Worm (Caenorhabditis elegans) whole organism, L2 larva: Measurements from ENCODE around the gene strd-1.

ENCODE experiments used
- ZK546.5 ChIP-seq: sonication (generic microtip); optimal IDR thresholded peaks from 2 replicates; lab custom pipeline; 2017; ENCODE audit warnings: missing biosample characterization, missing genetic modification characterization
- ama-1 ChIP-seq: fragments of 150-350 bp; optimal IDR thresholded peaks from 2 replicates; lab custom pipeline; 2018; ENCODE audit warnings: inconsistent platforms
- elt-1 ChIP-seq: fragments of 150-350 bp; optimal IDR thresholded peaks from 2 replicates; lab custom pipeline; 2014; ENCODE audit warnings: missing biosample characterization, missing genetic modification characterization
- fos-1 ChIP-seq: fragments of 150-350 bp; optimal IDR thresholded peaks from 2 replicates; lab custom pipeline; 2014; ENCODE audit warnings: missing biosample characterization, missing genetic modification characterization
- lin-13 ChIP-seq: fragments of 150-350 bp; optimal IDR thresholded peaks from 2 replicates; lab custom pipeline; 2014; ENCODE audit warnings: missing biosample characterization, missing genetic modification reagents, missing genetic modification characterization
- lin-39 ChIP-seq: fragments of 150-350 bp; optimal IDR thresholded peaks from 2 replicates; lab custom pipeline; 2014; ENCODE audit warnings: missing biosample characterization, missing genetic modification reagents, missing genetic modification characterization
- lsy-2 ChIP-seq, 2 experiments: fragments of 150-350 bp in 1 of 2; sonication (generic microtip) in 1 of 2; optimal IDR thresholded peaks; 2 replicates each; lab custom pipeline; 2014 to 2017; ENCODE audit warnings: missing biosample characterization in 2 of 2, missing genetic modification characterization in 2 of 2
- nhr-23 ChIP-seq: fragments of 150-350 bp; optimal IDR thresholded peaks from 2 replicates; lab custom pipeline; 2014; ENCODE audit warnings: missing biosample characterization, missing genetic modification reagents, missing genetic modification characterization
- sem-4 ChIP-seq: fragments of 150-350 bp; optimal IDR thresholded peaks from 2 replicates; lab custom pipeline; 2014; ENCODE audit warnings: missing biosample characterization, missing genetic modification reagents, missing genetic modification characterization
- unc-39 ChIP-seq: fragments of 150-350 bp; optimal IDR thresholded peaks from 2 replicates; lab custom pipeline; 2014; ENCODE audit warnings: missing biosample characterization, missing genetic modification characterization
- unc-62 ChIP-seq: fragments of 150-350 bp; optimal IDR thresholded peaks from 2 replicates; lab custom pipeline; 2014; ENCODE audit warnings: missing biosample characterization, missing genetic modification reagents, missing genetic modification characterization
- zag-1 ChIP-seq: fragments of 150-350 bp; optimal IDR thresholded peaks from 2 replicates; lab custom pipeline; 2014; ENCODE audit warnings: missing biosample characterization, missing genetic modification characterization
- ztf-4 ChIP-seq: fragments of 150-350 bp; optimal IDR thresholded peaks from 2 replicates; lab custom pipeline; 2014; ENCODE audit warnings: missing biosample characterization, missing genetic modification characterization

ce11 chrIII:10942905-10943304 lies 4.3 kb upstream of the strd-1 start:
- TF ChIP-seq lsy-2 (tag; optimal IDR thresholded peaks at IDR 0.05; lab: Kevin White, UChicago) (no peak), elt-1 (no peak), unc-39 (tag; lab: Kevin White, UChicago) (no peak), lin-13 (no peak), zag-1 (tag; lab: Kevin White, UChicago) (no peak), lin-39 (tag; lab: Kevin White, UChicago) (no peak), nhr-23 (tag; lab: Kevin White, UChicago) (no peak), ama-1 (lab: Kevin White, UChicago) (no peak), ZK546.5 (tag; lab: Kevin White, UChicago) (no peak), ztf-4 (no peak), sem-4 (tag; lab: Kevin White, UChicago) (no peak), fos-1 (tag; lab: Kevin White, UChicago) (no peak), unc-62 (GFP tag; lab: Kevin White, UChicago) (no peak)
